Worm (Caenorhabditis elegans): ENCODE data around the gene F43C11.11.

The F43C11.11 gene

ce11 chrII:2398884-2399283 is 35.3 kb upstream of the F43C11.11 start, which contains the start of gene F16G10.14:
Gene F16G10.14, minus strand, starts transcription at chrII:2398984.
- TF ChIP-seq lim-6 (tag; optimal IDR thresholded peaks at IDR 0.05) (no peak), Y22D7AL.16 (tag; optimal IDR thresholded peaks at IDR 0.05) (no peak), ceh-45 (GFP tag; IDR thresholded peaks at IDR 0.05) (no peak), elt-4 (tag; optimal IDR thresholded peaks at IDR 0.05) (no peak), pat-9 (tag; optimal IDR thresholded peaks at IDR 0.05) (no peak), fkh-6 (tag; optimal IDR thresholded peaks at IDR 0.05) (no peak), hlh-13 (GFP tag; optimal IDR thresholded peaks at IDR 0.05) (no peak), syd-9 (tag; optimal IDR thresholded peaks at IDR 0.05) (no peak), ama-1 (optimal IDR thresholded peaks at IDR 0.05) (no peak), unc-55 (GFP tag; optimal IDR thresholded peaks at IDR 0.05) (no peak), sox-2 (GFP tag; IDR thresholded peaks at IDR 0.05) (no peak), ttx-3 (tag; optimal IDR thresholded peaks at IDR 0.05) (no peak), ztf-16 (tag; optimal IDR thresholded peaks at IDR 0.05) (no peak)

- TF ChIP-seq eyg-1 (tag; optimal IDR thresholded peaks at IDR 0.05) (no peak), nhr-11 (tag; optimal IDR thresholded peaks at IDR 0.05) (no peak), ceh-24 (tag; optimal IDR thresholded peaks at IDR 0.05) (no peak), ztf-16 (tag; optimal IDR thresholded peaks at IDR 0.05) (no peak), ahr-1 (tag; optimal IDR thresholded peaks at IDR 0.05) (no peak), sox-4 (tag; optimal IDR thresholded peaks at IDR 0.05) (no peak), hlh-6 (tag; optimal IDR thresholded peaks at IDR 0.05) (no peak), elt-4 (tag; optimal IDR thresholded peaks at IDR 0.05) (no peak), ceh-31 (tag; optimal IDR thresholded peaks at IDR 0.05) (no peak), ceh-2 (tag; optimal IDR thresholded peaks at IDR 0.05) (no peak), ceh-9 (tag; optimal IDR thresholded peaks at IDR 0.05) (no peak), nfya-1 (tag; optimal IDR thresholded peaks at IDR 0.05) (no peak), syd-9 (tag; optimal IDR thresholded peaks at IDR 0.05) (no peak), madf-2 (tag; optimal IDR thresholded peaks at IDR 0.05) (no peak), K02D7.2 (tag; optimal IDR thresholded peaks at IDR 0.05) (no peak), ceh-19 (GFP tag; optimal IDR thresholded peaks at IDR 0.05) (no peak), Y22D7AL.16 (tag; optimal IDR thresholded peaks at IDR 0.05) (no peak)
Observed at ce11 chrII:2395864-2396263, 32.3 kb upstream of the F43C11.11 start, which contains the start of gene F16G10.13. Gene F16G10.13, minus strand, starts transcription at chrII:2395964.

- TF ChIP-seq ceh-19 (GFP tag; optimal IDR thresholded peaks at IDR 0.05) = no peak
- no peak for TF ChIP-seq gmeb-2 (tag; optimal IDR thresholded peaks at IDR 0.05)
- no peak for TF ChIP-seq T23F11.4 (GFP tag; optimal IDR thresholded peaks at IDR 0.05)
- TF ChIP-seq hlh-30 (tag; optimal IDR thresholded peaks at IDR 0.05; ENCODE audit: insufficient read depth) = no peak
- TF ChIP-seq ceh-34 (tag; optimal IDR thresholded peaks at IDR 0.05) = no peak
- no peak for TF ChIP-seq mec-3 (tag; optimal IDR thresholded peaks at IDR 0.05; ENCODE audit: borderline replicate concordance)
- TF ChIP-seq ttx-3 (tag; optimal IDR thresholded peaks at IDR 0.05) = no peak
- TF ChIP-seq syd-9 (tag; optimal IDR thresholded peaks at IDR 0.05) = no peak
- TF ChIP-seq nhr-11 (tag; optimal IDR thresholded peaks at IDR 0.05) = no peak
- no peak for TF ChIP-seq ceh-24 (tag; optimal IDR thresholded peaks at IDR 0.05)
- TF ChIP-seq ref-2 (tag; optimal IDR thresholded peaks at IDR 0.05) = no peak
- no peak for TF ChIP-seq ceh-14 (tag; optimal IDR thresholded peaks at IDR 0.05)
- no peak for TF ChIP-seq lim-6 (tag; optimal IDR thresholded peaks at IDR 0.05)
- no peak for TF ChIP-seq ceh-6 (GFP tag; optimal IDR thresholded peaks at IDR 0.05)
- TF ChIP-seq elt-2 (tag; optimal IDR thresholded peaks at IDR 0.05) = no peak
Observed at ce11 chrII:2393821-2394220, 30.2 kb upstream of the F43C11.11 start, which contains the start of gene F16G10.11. Gene F16G10.11, minus strand, starts transcription at chrII:2393921.

- no peak for TF ChIP-seq ceh-22 (tag; optimal IDR thresholded peaks at IDR 0.05)
- TF ChIP-seq che-1 (tag; optimal IDR thresholded peaks at IDR 0.05) = no peak
- no peak for TF ChIP-seq pqm-1 (tag; optimal IDR thresholded peaks at IDR 0.05)
- TF ChIP-seq ztf-16 (tag; optimal IDR thresholded peaks at IDR 0.05) = no peak
- TF ChIP-seq tbx-7 (tag; optimal IDR thresholded peaks at IDR 0.05) = no peak
- TF ChIP-seq unc-55 (GFP tag; optimal IDR thresholded peaks at IDR 0.05) = no peak
- TF ChIP-seq pag-3 (tag; optimal IDR thresholded peaks at IDR 0.05; ENCODE audit: borderline replicate concordance) = no peak
- TF ChIP-seq madf-2 (tag; optimal IDR thresholded peaks at IDR 0.05) = no peak
- TF ChIP-seq ref-2 (tag; optimal IDR thresholded peaks at IDR 0.05) = no peak
Observed at ce11 chrII:2390884-2391283, 27.3 kb upstream of the F43C11.11 start, which contains the start of gene F16G10.10. Gene F16G10.10, minus strand, starts transcription at chrII:2390984.

Data from whole organism, late embryonic.